Worm (Caenorhabditis elegans) whole organism, L4 larva: ENCODE data around the gene yif-1.

Source experiments
- aly-2 ChIP-seq: sonication (generic microtip); optimal IDR thresholded peaks from 2 replicates; lab custom pipeline; 2018; ENCODE audit warnings: missing biosample characterization, missing genetic modification characterization
- ceh-44 ChIP-seq: fragments of 200-800 bp; sonication (Bioruptor generic); IDR thresholded peaks from 2 replicates; pipeline ENCODE4 v1.3.6; 2022; ENCODE audit warnings: missing genetic modification reagents, missing genetic modification characterization, missing compliant biosample characterization
- egl-27 ChIP-seq: sonication (generic microtip); optimal IDR thresholded peaks from 3 replicates; lab custom pipeline; 2017; ENCODE audit warnings: missing biosample characterization, missing genetic modification reagents, missing genetic modification characterization
- madf-5 ChIP-seq, 2 experiments: fragments of 200-800 bp; sonication (Bioruptor generic); IDR thresholded peaks; 2 replicates each; pipeline ENCODE4 v1.3.6; 2022; ENCODE audit warnings: missing compliant biosample characterization in 2 of 2, missing genetic modification characterization in 2 of 2
- nhr-111 ChIP-seq: fragments of 200-800 bp; sonication (Bioruptor generic); optimal IDR thresholded peaks from 2 replicates; lab custom pipeline; 2018; ENCODE audit warnings: mild to moderate bottlenecking, missing genetic modification characterization, missing compliant biosample characterization
- nhr-28 ChIP-seq: fragments of 150-350 bp; optimal IDR thresholded peaks from 2 replicates; lab custom pipeline; 2014; ENCODE audit warnings: missing biosample characterization, missing genetic modification characterization
- nhr-77 ChIP-seq: fragments of 150-350 bp; optimal IDR thresholded peaks from 2 replicates; lab custom pipeline; 2014; ENCODE audit warnings: missing biosample characterization, missing genetic modification characterization
- vab-7 ChIP-seq: fragments of 200-800 bp; sonication (Bioruptor generic); IDR thresholded peaks from 2 replicates; pipeline ENCODE4 v1.3.6; 2022; ENCODE audit warnings: missing genetic modification reagents, missing genetic modification characterization, missing compliant biosample characterization
- zag-1 ChIP-seq: fragments of 150-350 bp; optimal IDR thresholded peaks from 2 replicates; lab custom pipeline; 2014; ENCODE audit warnings: missing biosample characterization, missing genetic modification characterization
- zfp-3 ChIP-seq: fragments of 200-800 bp; sonication (Bioruptor generic); conservative IDR thresholded peaks from 2 replicates; pipeline ENCODE4 v1.3.6; 2022; ENCODE audit warnings: missing genetic modification reagents, missing genetic modification characterization, missing compliant biosample characterization
- zip-2 ChIP-seq: fragments of 150-350 bp; optimal IDR thresholded peaks from 2 replicates; lab custom pipeline; 2014; ENCODE audit warnings: missing biosample characterization, missing genetic modification characterization

DNA sequence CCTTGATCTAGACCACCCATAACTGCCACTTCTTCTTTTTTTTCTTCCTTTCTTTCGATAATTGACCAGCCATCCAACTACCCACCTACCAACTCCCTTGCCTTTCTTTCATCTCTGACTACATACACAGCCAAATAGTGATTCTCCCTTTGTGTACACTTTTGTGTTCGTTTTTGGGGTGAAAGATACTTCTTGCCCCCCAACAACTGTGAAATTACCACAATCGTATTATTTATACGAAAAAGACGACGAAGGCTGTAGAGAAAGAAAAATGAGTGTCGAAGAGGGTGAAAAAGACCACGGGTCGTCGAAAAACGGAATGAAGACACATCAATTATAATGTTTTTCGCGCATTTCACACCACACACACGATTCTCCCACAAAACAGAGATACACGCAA, 8.2 kb downstream of the yif-1 start:
- TF ChIP-seq madf-5 (GFP tag; IDR thresholded peaks at IDR 0.05; lab: Robert Waterston, UW) (no peak), nhr-77 (tag; lab: Kevin White, UChicago) (no peak), zip-2 (tag; lab: Kevin White, UChicago) (no peak), ceh-44 (GFP tag; lab: Robert Waterston, UW) (no peak), nhr-111 (GFP tag; lab: Kevin White, UChicago) (no peak), aly-2 (no peak), vab-7 (GFP tag; lab: Robert Waterston, UW) (no peak), zag-1 (tag; lab: Kevin White, UChicago) (no peak), zfp-3 (GFP tag; lab: Robert Waterston, UW) (no peak), egl-27 (tag; lab: Kevin White, UChicago) (no peak), nhr-28 (tag; lab: Kevin White, UChicago) (peak; percentile 16)
